Worm (Caenorhabditis elegans): ENCODE measurements around the gene sdz-27.

The sdz-27 gene

DNA sequence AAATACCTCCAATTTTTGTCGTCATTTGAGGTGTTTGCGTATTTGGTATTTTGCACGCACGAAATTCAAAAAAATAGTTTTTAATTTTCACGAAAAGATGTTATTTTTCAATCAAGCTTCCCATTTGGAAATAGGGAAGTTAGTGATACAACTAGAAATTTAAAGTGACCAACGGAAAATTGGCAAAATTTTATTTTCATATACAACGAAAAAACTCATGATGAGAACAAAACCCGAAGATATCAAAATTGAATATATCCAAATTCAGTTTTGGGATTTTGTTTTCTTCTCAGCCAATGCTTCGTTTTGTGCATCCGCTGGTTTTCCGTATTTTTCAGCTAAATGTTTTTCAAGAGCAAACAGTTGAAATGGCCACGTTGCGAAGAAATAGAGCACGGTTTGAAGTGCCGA, 40.9 kb upstream of the sdz-27 start:
- TF ChIP-seq let-526 (GFP tag; IDR thresholded peaks at IDR 0.05) (no peak), pha-4 (tag; optimal IDR thresholded peaks at IDR 0.05) (no peak), zim-3 (tag; optimal IDR thresholded peaks at IDR 0.05) (peak; percentile 75), F55B11.4 (tag; optimal IDR thresholded peaks at IDR 0.05; ENCODE audit: borderline replicate concordance, insufficient read depth) (no peak), nhr-27 (tag; optimal IDR thresholded peaks at IDR 0.05) (peak; percentile 75), T07F8.4 (tag; optimal IDR thresholded peaks at IDR 0.05) (no peak), C17E4.6 (GFP tag; IDR thresholded peaks at IDR 0.05) (no peak), mel-28 (tag; optimal IDR thresholded peaks at IDR 0.05; ENCODE audit: borderline replicate concordance) (no peak), nhr-90 (tag; optimal IDR thresholded peaks at IDR 0.05) (peak; percentile 24), ztf-3 (GFP tag; optimal IDR thresholded peaks at IDR 0.05) (no peak), unc-62 (GFP tag; optimal IDR thresholded peaks at IDR 0.05) (no peak), madf-3 (GFP tag; IDR thresholded peaks at IDR 0.05) (0 out of 2 replicates have a peak, but pooled peaks have one; percentile 38), nhr-120 (GFP tag; IDR thresholded peaks at IDR 0.05) (no peak), egrh-3 (GFP tag; IDR thresholded peaks at IDR 0.05) (no peak), unc-130 (GFP tag; optimal IDR thresholded peaks at IDR 0.05) (peak; percentile 83), C06A6.2 (GFP tag; conservative IDR thresholded peaks at IDR 0.05) (no peak), ztf-18 (tag; optimal IDR thresholded peaks at IDR 0.05) (no peak), hrde-1 (tag; optimal IDR thresholded peaks at IDR 0.05; ENCODE audit: borderline replicate concordance) (peak; percentile 89), dox-1 (GFP tag; IDR thresholded peaks at IDR 0.05) (no peak), nfyb-1 (GFP tag; IDR thresholded peaks at IDR 0.05) (peak; percentile 21; the same call in 1 of the 2 replicates), athp-1 (tag; optimal IDR thresholded peaks at IDR 0.05) (peak; percentile 61), F52B5.7 (tag; optimal IDR thresholded peaks at IDR 0.05) (peak; percentile 84), hlh-26 (GFP tag; conservative IDR thresholded peaks at IDR 0.05) (no peak), snpc-4 (GFP tag; optimal IDR thresholded peaks at IDR 0.05) (peak; percentile 54), snpc-4 (tag; optimal IDR thresholded peaks at IDR 0.05) (peak in 2 of 4 experiments; percentile 37 to 45), K11D2.4 (GFP tag; IDR thresholded peaks at IDR 0.05) (no peak), B0336.3 (GFP tag; IDR thresholded peaks at IDR 0.05) (peak; percentile 53; the same call in 1 of the 2 replicates), ztf-25 (GFP tag; IDR thresholded peaks at IDR 0.05) (no peak), cebp-1 (GFP tag; IDR thresholded peaks at IDR 0.05) (no peak), cebp-1 (tag; optimal IDR thresholded peaks at IDR 0.05) (peak; percentile 28), ceh-91 (GFP tag; IDR thresholded peaks at IDR 0.05) (no peak), sptf-2 (GFP tag; optimal IDR thresholded peaks at IDR 0.05) (no peak), T26A5.8 (tag; optimal IDR thresholded peaks at IDR 0.05) (peak; percentile 59), K12H6.12 (tag; optimal IDR thresholded peaks at IDR 0.05) (no peak), B0261.1 (tag; optimal IDR thresholded peaks at IDR 0.05) (no peak), attf-5 (GFP tag; optimal IDR thresholded peaks at IDR 0.05) (peak; percentile 17), tbx-9 (tag; optimal IDR thresholded peaks at IDR 0.05; ENCODE audit: borderline replicate concordance) (no peak), F33H1.4 (GFP tag; IDR thresholded peaks at IDR 0.05) (peak; percentile 32), nhr-80 (tag; optimal IDR thresholded peaks at IDR 0.05) (no peak), lsl-1 (GFP tag; optimal IDR thresholded peaks at IDR 0.05) (peak; percentile 37), ztf-26 (tag; optimal IDR thresholded peaks at IDR 0.05) (peak; percentile 2), hmg-20 (GFP tag; IDR thresholded peaks at IDR 0.05) (no peak), gei-17 (GFP tag; optimal IDR thresholded peaks at IDR 0.05) (no peak), ceh-40 (GFP tag; IDR thresholded peaks at IDR 0.05) (0 out of 2 replicates have a peak, but pooled peaks have one; percentile 14), nhr-179 (tag; optimal IDR thresholded peaks at IDR 0.05) (no peak), lin-40 (tag; optimal IDR thresholded peaks at IDR 0.05) (no peak), efl-1 (GFP tag; optimal IDR thresholded peaks at IDR 0.05) (no peak), snpc-1.3 (tag; optimal IDR thresholded peaks at IDR 0.05; ENCODE audit: insufficient read depth) (peak; percentile 26), F22D6.2 (tag; optimal IDR thresholded peaks at IDR 0.05) (no peak)
